Worm (Caenorhabditis elegans): ENCODE measurements around the gene txdc-9.

txdc-9 gene

DNA sequence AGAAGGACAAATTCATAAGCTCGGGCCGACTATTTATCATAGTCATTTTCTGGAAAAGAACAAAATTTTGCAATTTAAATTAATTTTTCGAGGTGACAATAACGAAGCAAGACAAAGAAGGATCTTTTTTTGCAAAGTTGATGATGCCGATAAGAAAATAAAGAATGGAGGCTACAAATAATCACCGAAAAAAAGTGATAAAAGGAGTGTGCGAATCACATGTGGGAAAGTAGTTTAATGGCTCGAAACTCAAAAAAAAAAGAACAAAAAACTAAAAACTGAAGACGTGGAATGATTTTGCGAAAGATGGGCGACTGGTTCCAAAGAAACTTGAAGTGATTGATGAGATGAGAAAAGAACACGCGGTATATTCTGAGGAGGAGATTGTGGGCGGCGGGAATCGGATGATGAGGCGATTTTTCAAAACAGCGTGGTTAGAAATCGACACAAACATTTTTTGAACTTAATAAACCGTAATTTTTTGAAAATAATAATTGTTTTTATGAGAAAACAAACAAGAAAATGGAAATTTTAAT, 12.5 kb upstream of the txdc-9 start, which contains the start of gene atgl-1:
Gene atgl-1, minus strand, starts transcription at position 51 of the 536 bp plus-strand sequence.
- TF ChIP-seq unc-62 (GFP tag; optimal IDR thresholded peaks at IDR 0.05), result no peak

DNA sequence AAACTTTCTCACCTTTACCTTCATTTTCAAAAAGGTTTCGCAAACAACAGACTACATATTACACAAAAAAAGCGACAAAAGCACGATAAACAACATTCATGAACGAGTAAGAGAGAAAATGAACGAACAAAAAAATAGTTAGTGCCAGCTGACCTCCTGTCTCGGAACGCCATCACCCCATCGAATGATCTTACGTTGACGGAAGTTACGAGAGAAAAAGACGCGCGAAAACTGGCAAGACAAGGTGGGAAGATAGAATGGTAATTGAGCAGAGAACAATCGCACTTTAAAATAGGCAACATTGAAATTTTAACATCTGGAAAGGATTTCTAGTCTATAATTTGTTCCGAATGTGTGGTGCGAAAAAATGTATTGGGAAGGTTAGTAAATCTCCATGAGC, 11.8 kb upstream of the txdc-9 start:
- no peak for TF ChIP-seq unc-62 (GFP tag; optimal IDR thresholded peaks at IDR 0.05)

ce11 chrIII:6420995-6421404, 11.0 kb upstream of the txdc-9 start:
- TF ChIP-seq unc-62 (GFP tag; optimal IDR thresholded peaks at IDR 0.05), result no peak

ce11 chrIII:6421473-6421872, 10.5 kb upstream of the txdc-9 start:
- no peak for TF ChIP-seq unc-62 (GFP tag; optimal IDR thresholded peaks at IDR 0.05)

ce11 chrIII:6421973-6422511, 9.9 kb upstream of the txdc-9 start:
- TF ChIP-seq unc-62 (GFP tag; optimal IDR thresholded peaks at IDR 0.05), result no peak

ce11 chrIII:6422721-6423120, 9.3 kb upstream of the txdc-9 start:
- TF ChIP-seq unc-62 (GFP tag; optimal IDR thresholded peaks at IDR 0.05), result no peak

- TF ChIP-seq unc-62 (GFP tag; optimal IDR thresholded peaks at IDR 0.05), result no peak
Measured at ce11 chrIII:6427205-6427604, 4.8 kb upstream of the txdc-9 start, which contains the start of gene C05D11.8. Gene C05D11.8, minus strand, starts transcription at chrIII:6427305.

- no peak for TF ChIP-seq unc-62 (GFP tag; optimal IDR thresholded peaks at IDR 0.05)
Measured at ce11 chrIII:6430834-6431233, 1.1 kb upstream of the txdc-9 start, which contains the start of gene popl-1. Gene popl-1, minus strand, starts transcription at chrIII:6430934.

- TF ChIP-seq unc-62 (GFP tag; optimal IDR thresholded peaks at IDR 0.05), result no peak
Measured at ce11 chrIII:6432939-6433338, 961 bp downstream of the txdc-9 start, which contains the start of gene vps-16. Gene vps-16, plus strand, starts transcription at chrIII:6433239.

DNA sequence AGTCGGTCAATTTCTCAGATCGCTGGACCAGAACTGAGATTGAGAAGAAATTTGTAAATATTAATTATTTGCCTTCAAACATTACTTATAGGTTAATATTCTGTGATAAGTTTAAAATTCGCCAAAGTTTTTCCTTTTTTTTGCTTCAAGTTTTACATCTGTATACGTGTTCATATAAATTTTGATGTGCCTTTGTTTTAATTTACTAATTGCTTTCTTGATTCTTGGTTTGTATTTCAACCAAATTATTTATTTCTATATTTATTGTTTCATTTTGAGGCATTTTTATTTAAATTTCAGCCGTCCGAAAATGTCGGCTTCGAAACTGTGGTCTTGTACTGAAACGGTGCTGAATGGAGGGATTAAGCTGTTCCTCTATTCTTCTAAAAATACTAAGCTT, 4.3 kb downstream of the txdc-9 start, which contains the start of gene C05D11.1:
Gene C05D11.1, plus strand, starts transcription at position 301 of the 400 bp plus-strand sequence.
- TF ChIP-seq unc-62 (GFP tag; optimal IDR thresholded peaks at IDR 0.05), result no peak

- TF ChIP-seq unc-62 (GFP tag; optimal IDR thresholded peaks at IDR 0.05), result no peak
Measured at ce11 chrIII:6439854-6440253, 7.9 kb downstream of the txdc-9 start.

DNA sequence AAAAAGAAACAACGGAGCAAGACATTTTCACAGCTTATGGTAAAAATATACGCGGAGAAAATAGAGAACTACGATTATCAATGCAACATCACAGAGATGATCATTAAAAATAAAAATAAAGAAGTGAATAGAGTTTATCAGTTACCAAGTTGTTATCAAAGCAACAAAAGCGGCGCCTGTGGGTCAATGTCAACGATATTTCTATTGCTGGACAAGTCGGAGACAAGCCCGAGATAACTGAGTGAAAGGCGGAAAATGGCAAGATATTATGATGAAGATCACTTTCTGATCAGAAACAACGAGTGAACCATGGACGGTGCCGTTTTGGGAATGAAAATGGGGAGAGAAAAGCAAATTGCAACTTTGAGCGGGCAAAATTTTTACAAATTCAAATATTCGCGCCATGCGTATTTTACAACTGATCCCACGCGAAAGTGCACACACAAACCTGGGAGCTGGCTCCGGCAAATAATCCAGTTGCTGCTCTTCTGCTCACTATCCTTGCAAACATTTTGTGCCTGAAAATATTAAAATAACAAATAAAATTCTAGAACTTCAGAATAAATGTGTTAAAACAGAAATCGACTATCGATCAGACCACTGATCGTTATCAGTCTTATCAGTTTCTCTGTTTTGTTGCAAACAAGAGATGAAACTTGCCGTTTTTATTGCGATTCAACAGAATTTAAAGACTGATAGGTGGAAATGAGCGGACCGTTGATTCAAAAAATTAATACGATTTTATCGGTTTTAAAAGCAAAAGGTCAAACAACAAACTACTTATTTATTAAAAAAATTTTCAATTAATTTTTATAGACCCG, 10.5 kb downstream of the txdc-9 start, which contains the start of gene mel-32:
Gene mel-32, minus strand, starts transcription at position 696 of the 821 bp plus-strand sequence.
- no peak for TF ChIP-seq unc-62 (GFP tag; optimal IDR thresholded peaks at IDR 0.05)

DNA sequence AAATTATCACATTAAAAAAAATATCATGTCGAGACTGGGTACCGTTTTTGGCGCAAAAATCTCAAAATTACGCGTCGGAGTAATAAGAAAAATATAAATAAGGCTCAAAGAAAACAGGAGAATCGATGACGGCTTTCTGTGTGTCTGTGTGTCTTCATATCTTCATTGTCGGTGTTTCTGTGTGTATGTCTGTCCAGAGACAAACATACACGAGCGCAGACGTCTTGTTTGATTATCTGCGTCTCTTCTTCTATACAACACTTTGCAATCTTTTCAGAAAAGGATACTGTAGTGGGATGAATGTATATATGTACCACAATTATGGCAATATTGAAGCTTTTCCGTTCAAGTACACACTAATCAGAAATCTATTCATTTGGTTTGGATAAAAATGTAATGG, 12.4 kb downstream of the txdc-9 start, which contains the start of gene C05D11.13:
Gene C05D11.13, minus strand, starts transcription at position 252 of the 400 bp plus-strand sequence.
- TF ChIP-seq unc-62 (GFP tag; optimal IDR thresholded peaks at IDR 0.05), result no peak

- TF ChIP-seq unc-62 (GFP tag; optimal IDR thresholded peaks at IDR 0.05), result no peak
Measured at ce11 chrIII:6446807-6447206, 14.8 kb downstream of the txdc-9 start, which contains the start of gene let-721. Gene let-721, minus strand, starts transcription at chrIII:6446907.

DNA sequence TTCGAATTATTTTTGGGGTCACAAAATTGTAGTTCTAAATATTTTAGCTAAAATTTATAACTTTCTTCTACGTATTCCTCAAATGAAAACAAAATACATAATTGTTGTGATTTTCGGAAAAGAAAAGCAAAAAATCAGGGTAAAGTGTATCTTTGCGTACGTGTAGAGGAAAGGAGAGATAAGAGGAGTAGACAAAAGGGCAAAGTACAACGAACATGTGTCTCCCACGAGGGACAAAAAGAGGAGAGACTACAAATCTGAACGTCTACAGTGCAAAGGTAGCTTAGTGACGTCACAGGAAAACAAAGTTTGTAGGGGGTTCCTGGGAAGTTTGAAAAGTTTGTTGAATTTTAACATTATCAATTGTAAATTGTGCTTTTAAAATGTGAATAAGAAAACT, 15.5 kb downstream of the txdc-9 start:
- no peak for TF ChIP-seq unc-62 (GFP tag; optimal IDR thresholded peaks at IDR 0.05)

ce11 chrIII:6449854-6450253, 17.9 kb downstream of the txdc-9 start:
- no peak for TF ChIP-seq unc-62 (GFP tag; optimal IDR thresholded peaks at IDR 0.05)
